Worm (Caenorhabditis elegans) whole organism, mixed stage, embryonic: Measurements from ENCODE around the gene odr-2.

Source experiments
- blmp-1 ChIP-seq: fragments of 150-350 bp; optimal IDR thresholded peaks from 2 replicates; lab custom pipeline; 2014; ENCODE audit warnings: missing biosample characterization, missing genetic modification characterization
- cnd-1 ChIP-seq: fragments of 200-800 bp; sonication (Bioruptor generic); optimal IDR thresholded peaks from 2 replicates; lab custom pipeline; 2018; ENCODE audit warnings: mild to moderate bottlenecking, missing genetic modification characterization, missing compliant biosample characterization
- elt-1 ChIP-seq: sonication (generic microtip); optimal IDR thresholded peaks from 2 replicates; lab custom pipeline; 2017; ENCODE audit warnings: missing genetic modification characterization, mild to moderate bottlenecking, missing compliant biosample characterization, antibody characterized with exemption, moderate library complexity, borderline replicate concordance; ENCODE audit not compliant: insufficient read depth
- ham-2 ChIP-seq: fragments of 200-800 bp; sonication (Bioruptor generic); optimal IDR thresholded peaks from 2 replicates; lab custom pipeline; 2018; ENCODE audit warnings: mild to moderate bottlenecking, missing genetic modification characterization, missing compliant biosample characterization
- lin-13 ChIP-seq: fragments of 150-350 bp; optimal IDR thresholded peaks from 2 replicates; lab custom pipeline; 2014; ENCODE audit warnings: missing biosample characterization, missing genetic modification characterization
- nhr-76 ChIP-seq: sonication (generic microtip); optimal IDR thresholded peaks from 2 replicates; lab custom pipeline; 2017; ENCODE audit warnings: missing biosample characterization, missing genetic modification characterization
- pha-4 ChIP-seq: fragments of 150-350 bp; optimal IDR thresholded peaks from 2 replicates; lab custom pipeline; 2018; ENCODE audit warnings: missing biosample characterization, missing genetic modification reagents, missing genetic modification characterization
- sem-2 ChIP-seq: fragments of 200-800 bp; sonication (Bioruptor generic); optimal IDR thresholded peaks from 2 replicates; lab custom pipeline; 2018; ENCODE audit warnings: mild to moderate bottlenecking, missing genetic modification characterization, missing compliant biosample characterization
- snpc-4 ChIP-seq: fragments of 150-350 bp; optimal IDR thresholded peaks from 2 replicates; lab custom pipeline; 2014; ENCODE audit warnings: missing biosample characterization, missing genetic modification characterization
- unc-62 ChIP-seq: fragments of 150-350 bp; optimal IDR thresholded peaks from 2 replicates; lab custom pipeline; 2014; ENCODE audit warnings: missing biosample characterization, missing genetic modification reagents, missing genetic modification characterization
- zip-8 ChIP-seq: fragments of 150-350 bp; optimal IDR thresholded peaks from 2 replicates; lab custom pipeline; 2014; ENCODE audit warnings: missing biosample characterization, missing genetic modification characterization

- TF ChIP-seq pha-4 (tag; lab: Kevin White, UChicago) = no peak
- no peak for TF ChIP-seq cnd-1 (tag; lab: Kevin White, UChicago)
- no peak for TF ChIP-seq nhr-76
- TF ChIP-seq ham-2 (GFP tag; lab: Kevin White, UChicago) = no peak
- no peak for TF ChIP-seq snpc-4 (tag; lab: Kevin White, UChicago)
- no peak for TF ChIP-seq zip-8 (tag; lab: Kevin White, UChicago)
- TF ChIP-seq sem-2 (GFP tag; lab: Kevin White, UChicago) = no peak
- no peak for TF ChIP-seq blmp-1 (tag; lab: Kevin White, UChicago)
- no peak for TF ChIP-seq unc-62 (GFP tag; lab: Kevin White, UChicago)
- TF ChIP-seq lin-13 (tag; lab: Kevin White, UChicago) = no peak
- no peak for TF ChIP-seq elt-1 (tag; lab: Kevin White, UChicago)
Observed at ce11 chrV:7132248-7132647, 28.9 kb downstream of the odr-2 start, which contains the start of gene sre-10.
